Worm (Caenorhabditis elegans) whole organism, L1 larva: Measurements from ENCODE around the gene mthf-1.

Experiments used
- C04F5.9 ChIP-seq: sonication (generic microtip); optimal IDR thresholded peaks from 2 replicates; lab custom pipeline; 2016; ENCODE audit warnings: missing genetic modification characterization, missing compliant biosample characterization
- C16A3.4 ChIP-seq: fragments of 150-350 bp; optimal IDR thresholded peaks from 2 replicates; lab custom pipeline; 2014; ENCODE audit warnings: missing biosample characterization, missing genetic modification characterization
- F16B12.6 ChIP-seq: fragments of 150-350 bp; optimal IDR thresholded peaks from 2 replicates; lab custom pipeline; 2014; ENCODE audit warnings: missing biosample characterization, missing genetic modification characterization
- Y116A8C.19 ChIP-seq: sonication (generic microtip); optimal IDR thresholded peaks from 2 replicates; lab custom pipeline; 2016; ENCODE audit warnings: missing compliant biosample characterization, missing genetic modification characterization, borderline replicate concordance
- aha-1 ChIP-seq: fragments of 150-350 bp; optimal IDR thresholded peaks from 2 replicates; lab custom pipeline; 2014; ENCODE audit warnings: missing biosample characterization, missing genetic modification characterization
- alr-1 ChIP-seq: fragments of 200-800 bp; sonication (Bioruptor generic); optimal IDR thresholded peaks from 2 replicates; lab custom pipeline; 2018; ENCODE audit warnings: borderline replicate concordance, mild to moderate bottlenecking, missing genetic modification characterization, missing compliant biosample characterization
- aly-2 ChIP-seq: fragments of 150-350 bp; optimal IDR thresholded peaks from 2 replicates; lab custom pipeline; 2014; ENCODE audit warnings: missing biosample characterization, missing genetic modification characterization
- ama-1 ChIP-seq: fragments of 150-350 bp; optimal IDR thresholded peaks from 2 replicates; lab custom pipeline; 2014
- blmp-1 ChIP-seq: fragments of 150-350 bp; optimal IDR thresholded peaks from 2 replicates; lab custom pipeline; 2014; ENCODE audit warnings: missing biosample characterization, missing genetic modification characterization
- ceh-63 ChIP-seq: fragments of 200-800 bp; sonication (Bioruptor generic); optimal IDR thresholded peaks from 2 replicates; lab custom pipeline; 2018; ENCODE audit warnings: mild to moderate bottlenecking, missing genetic modification characterization, missing compliant biosample characterization
- ceh-8 ChIP-seq: fragments of 200-800 bp; sonication (Bioruptor generic); optimal IDR thresholded peaks from 2 replicates; lab custom pipeline; 2018; ENCODE audit warnings: mild to moderate bottlenecking, missing genetic modification characterization, moderate library complexity, missing compliant biosample characterization
- ceh-82 ChIP-seq, 3 experiments: fragments of 150-350 bp in 1 of 3; sonication (generic microtip) in 2 of 3; optimal IDR thresholded peaks; 2 replicates each; lab custom pipeline; 2014 to 2017; ENCODE audit warnings: missing biosample characterization in 3 of 3, missing genetic modification characterization in 3 of 3
- ceh-88 ChIP-seq: fragments of 200-800 bp; sonication (Bioruptor generic); IDR thresholded peaks from 2 replicates; pipeline ENCODE4 v1.3.6; 2022; ENCODE audit warnings: missing genetic modification characterization, missing compliant biosample characterization
- efl-1 ChIP-seq, 4 experiments: fragments of 150-350 bp; optimal IDR thresholded peaks in 3 of 4; peaks in 1 of 4; 1 replicate in 1 of 4; 2 replicates in 3 of 4; lab custom pipeline; 2014; ENCODE audit warnings: missing biosample characterization in 2 of 4, missing genetic modification characterization in 2 of 4, missing genetic modification reagents in 2 of 4
- elt-3 ChIP-seq, 6 experiments: fragments of 150-350 bp in 1 of 6; sonication (generic microtip); optimal IDR thresholded peaks; 2 replicates each; lab custom pipeline; 2017 to 2018; ENCODE audit warnings: missing biosample characterization in 6 of 6, missing genetic modification characterization in 6 of 6, inconsistent platforms in 1 of 6
- ets-5 ChIP-seq: fragments of 200-800 bp; sonication (Bioruptor generic); IDR thresholded peaks from 2 replicates; pipeline ENCODE4 v1.3.6; 2022; ENCODE audit warnings: missing genetic modification characterization, missing compliant biosample characterization
- fkh-10 ChIP-seq: sonication (generic microtip); optimal IDR thresholded peaks from 2 replicates; lab custom pipeline; 2017; ENCODE audit warnings: missing biosample characterization, missing genetic modification reagents, missing genetic modification characterization
- fkh-8 ChIP-seq: sonication (generic microtip); optimal IDR thresholded peaks from 2 replicates; lab custom pipeline; 2016; ENCODE audit warnings: mild to moderate bottlenecking, missing genetic modification characterization, missing compliant biosample characterization
- fos-1 ChIP-seq: fragments of 150-350 bp; optimal IDR thresholded peaks from 2 replicates; lab custom pipeline; 2014; ENCODE audit warnings: missing biosample characterization, missing genetic modification characterization
- grh-1 ChIP-seq: fragments of 200-800 bp; sonication (Bioruptor generic); IDR thresholded peaks from 2 replicates; pipeline ENCODE4 v1.3.6; 2022; ENCODE audit warnings: missing genetic modification reagents, missing genetic modification characterization, missing compliant biosample characterization
- hlh-17 ChIP-seq: fragments of 200-800 bp; sonication (Bioruptor generic); optimal IDR thresholded peaks from 2 replicates; lab custom pipeline; 2018; ENCODE audit warnings: missing genetic modification characterization, mild to moderate bottlenecking, missing compliant biosample characterization, moderate library complexity, borderline replicate concordance
- hlh-4 ChIP-seq: sonication (generic microtip); optimal IDR thresholded peaks from 2 replicates; lab custom pipeline; 2016; ENCODE audit warnings: mild to moderate bottlenecking, missing genetic modification characterization, missing compliant biosample characterization
- irx-1 ChIP-seq: sonication (generic microtip); optimal IDR thresholded peaks from 2 replicates; lab custom pipeline; 2016; ENCODE audit warnings: missing genetic modification characterization, missing compliant biosample characterization
- isw-1 ChIP-seq: fragments of 200-800 bp; sonication (Bioruptor generic); IDR thresholded peaks from 2 replicates; pipeline ENCODE4 v1.3.6; 2022; ENCODE audit warnings: missing genetic modification characterization, missing compliant biosample characterization
- lin-13 ChIP-seq: fragments of 150-350 bp; optimal IDR thresholded peaks from 2 replicates; lab custom pipeline; 2014; ENCODE audit warnings: missing biosample characterization, missing genetic modification reagents, missing genetic modification characterization
- lin-14 ChIP-seq: fragments of 200-800 bp; sonication (Bioruptor generic); optimal IDR thresholded peaks from 2 replicates; lab custom pipeline; 2018; ENCODE audit warnings: mild to moderate bottlenecking, missing genetic modification characterization, moderate library complexity, missing compliant biosample characterization
- lin-35 ChIP-seq, 2 experiments: fragments of 150-350 bp; optimal IDR thresholded peaks; 2 replicates each; lab custom pipeline; 2014; ENCODE audit warnings: missing biosample characterization in 2 of 2, missing genetic modification characterization in 2 of 2, missing genetic modification reagents in 2 of 2
- lin-39 ChIP-seq: fragments of 150-350 bp; optimal IDR thresholded peaks from 2 replicates; lab custom pipeline; 2014; ENCODE audit warnings: missing biosample characterization, missing genetic modification reagents, missing genetic modification characterization
- lsy-2 ChIP-seq, 2 experiments: fragments of 150-350 bp; optimal IDR thresholded peaks; 2 replicates each; lab custom pipeline; 2014; ENCODE audit warnings: missing biosample characterization in 2 of 2, missing genetic modification characterization in 2 of 2
- mab-9 ChIP-seq: fragments of 200-800 bp; sonication (Bioruptor generic); IDR thresholded peaks from 2 replicates; pipeline ENCODE4 v1.3.6; 2022; ENCODE audit warnings: missing genetic modification reagents, missing genetic modification characterization, missing compliant biosample characterization
- mdl-1 ChIP-seq, 2 experiments: fragments of 150-350 bp; optimal IDR thresholded peaks; 2 replicates each; lab custom pipeline; 2014 to 2017; ENCODE audit warnings: missing biosample characterization in 2 of 2, missing genetic modification characterization in 2 of 2, inconsistent platforms in 1 of 2
- mep-1 ChIP-seq: fragments of 150-350 bp; optimal IDR thresholded peaks from 2 replicates; lab custom pipeline; 2014; ENCODE audit warnings: missing biosample characterization, missing genetic modification characterization
- nhr-12 ChIP-seq: sonication (generic microtip); optimal IDR thresholded peaks from 2 replicates; lab custom pipeline; 2017; ENCODE audit warnings: missing biosample characterization, missing genetic modification characterization
- nhr-19 ChIP-seq: fragments of 200-800 bp; sonication (Bioruptor generic); conservative IDR thresholded peaks from 2 replicates; pipeline ENCODE4 v1.3.6; 2022; ENCODE audit warnings: missing genetic modification characterization, missing compliant biosample characterization
- nhr-20 ChIP-seq: sonication (generic microtip); optimal IDR thresholded peaks from 2 replicates; lab custom pipeline; 2016; ENCODE audit warnings: mild to moderate bottlenecking, missing genetic modification characterization, missing compliant biosample characterization
- nhr-47 ChIP-seq: sonication (generic microtip); optimal IDR thresholded peaks from 2 replicates; lab custom pipeline; 2016; ENCODE audit warnings: mild to moderate bottlenecking, missing genetic modification characterization, moderate library complexity, missing compliant biosample characterization
- nhr-71 ChIP-seq: sonication (generic microtip); optimal IDR thresholded peaks from 2 replicates; lab custom pipeline; 2016; ENCODE audit warnings: mild to moderate bottlenecking, missing genetic modification characterization, moderate library complexity, missing compliant biosample characterization
- nhr-76 ChIP-seq: sonication (generic microtip); optimal IDR thresholded peaks from 2 replicates; lab custom pipeline; 2017; ENCODE audit warnings: missing biosample characterization, missing genetic modification characterization
- nhr-77 ChIP-seq: fragments of 150-350 bp; optimal IDR thresholded peaks from 2 replicates; lab custom pipeline; 2014; ENCODE audit warnings: missing biosample characterization, missing genetic modification characterization
- nhr-85 ChIP-seq: sonication (generic microtip); peaks from one replicate; lab custom pipeline; 2016; ENCODE audit warnings: missing genetic modification characterization, inconsistent platforms, missing compliant biosample characterization
- nhr-90 ChIP-seq: sonication (generic microtip); optimal IDR thresholded peaks from 2 replicates; lab custom pipeline; 2016; ENCODE audit warnings: mild to moderate bottlenecking, missing genetic modification characterization, missing compliant biosample characterization; ENCODE audit not compliant: poor library complexity
- pag-3 ChIP-seq: sonication (generic microtip); optimal IDR thresholded peaks from 2 replicates; lab custom pipeline; 2017; ENCODE audit warnings: missing genetic modification characterization, mild to moderate bottlenecking, missing compliant biosample characterization, antibody characterized with exemption, borderline replicate concordance; ENCODE audit not compliant: insufficient read depth
- pax-3 ChIP-seq: fragments of 200-800 bp; sonication (Bioruptor generic); optimal IDR thresholded peaks from 2 replicates; lab custom pipeline; 2018; ENCODE audit warnings: mild to moderate bottlenecking, missing genetic modification characterization, moderate library complexity, missing compliant biosample characterization
- pqm-1 ChIP-seq: sonication (generic microtip); optimal IDR thresholded peaks from 3 replicates; lab custom pipeline; 2017; ENCODE audit warnings: missing biosample characterization, missing genetic modification characterization
- rnt-1 ChIP-seq: sonication (generic microtip); optimal IDR thresholded peaks from 2 replicates; lab custom pipeline; 2016; ENCODE audit warnings: mild to moderate bottlenecking, missing genetic modification characterization, moderate library complexity, missing compliant biosample characterization
- snu-23 ChIP-seq: sonication (generic microtip); optimal IDR thresholded peaks from 2 replicates; lab custom pipeline; 2016; ENCODE audit warnings: missing genetic modification characterization, missing compliant biosample characterization
- tbx-2 ChIP-seq: sonication (generic microtip); optimal IDR thresholded peaks from 2 replicates; lab custom pipeline; 2016; ENCODE audit warnings: missing genetic modification characterization, missing compliant biosample characterization
- tlp-1 ChIP-seq: fragments of 150-350 bp; optimal IDR thresholded peaks from 2 replicates; lab custom pipeline; 2014; ENCODE audit warnings: missing biosample characterization, missing genetic modification characterization
- unc-62 ChIP-seq: fragments of 150-350 bp; optimal IDR thresholded peaks from 2 replicates; lab custom pipeline; 2014; ENCODE audit warnings: missing biosample characterization, missing genetic modification reagents, missing genetic modification characterization
- unc-98 ChIP-seq: fragments of 200-800 bp; sonication (Bioruptor generic); IDR thresholded peaks from 2 replicates; pipeline ENCODE4 v1.3.6; 2022; ENCODE audit warnings: missing genetic modification characterization, missing compliant biosample characterization
- xbp-1 ChIP-seq: sonication (generic microtip); optimal IDR thresholded peaks from 2 replicates; lab custom pipeline; 2016; ENCODE audit warnings: missing genetic modification characterization, missing compliant biosample characterization
- ztf-11 ChIP-seq, 2 experiments: sonication (generic microtip); optimal IDR thresholded peaks; 2 replicates each; lab custom pipeline; 2016 to 2017; ENCODE audit warnings: missing genetic modification characterization in 2 of 2, missing biosample characterization in 1 of 2, missing compliant biosample characterization in 1 of 2
- ztf-4 ChIP-seq: fragments of 150-350 bp; optimal IDR thresholded peaks from 2 replicates; lab custom pipeline; 2014; ENCODE audit warnings: missing biosample characterization, missing genetic modification characterization

mthf-1 gene

ce11 chrII:7806872-7807271 is 29.2 kb upstream of the mthf-1 start:
- peak; percentile 36 for TF ChIP-seq irx-1 (tag; lab: Kevin White, UChicago)
- TF ChIP-seq hlh-4 (tag; lab: Kevin White, UChicago) = no peak
- TF ChIP-seq tlp-1 (tag; lab: Kevin White, UChicago) = no peak
- no peak for TF ChIP-seq nhr-12 (tag; lab: Kevin White, UChicago)
- peak; percentile 74 for TF ChIP-seq nhr-71 (tag; lab: Kevin White, UChicago)
- TF ChIP-seq nhr-76 (tag; lab: Kevin White, UChicago) = no peak
- no peak for TF ChIP-seq ztf-4 (tag; lab: Kevin White, UChicago)
- no peak for TF ChIP-seq isw-1
- TF ChIP-seq nhr-90 (tag; lab: Kevin White, UChicago) = peak; percentile 19
- no peak for TF ChIP-seq nhr-77 (tag; lab: Kevin White, UChicago)
- peak; percentile 31 for TF ChIP-seq nhr-19 (GFP tag; lab: Robert Waterston, UW)
- TF ChIP-seq mep-1 (tag; lab: Kevin White, UChicago) = peak; percentile 21
- TF ChIP-seq ceh-63 (GFP tag; lab: Kevin White, UChicago) = no peak
- TF ChIP-seq nhr-20 = peak; percentile 76
- no peak for TF ChIP-seq aly-2 (tag; lab: Kevin White, UChicago)
- TF ChIP-seq tbx-2 (tag; lab: Kevin White, UChicago) = no peak
- peak; percentile 19 for TF ChIP-seq nhr-47 (tag; lab: Kevin White, UChicago)
- no peak for TF ChIP-seq fkh-8 (tag; lab: Kevin White, UChicago)
- TF ChIP-seq Y116A8C.19 (tag; lab: Kevin White, UChicago) = no peak
- no peak for TF ChIP-seq F16B12.6 (tag; lab: Kevin White, UChicago)
- TF ChIP-seq pqm-1 (tag; lab: Kevin White, UChicago) = no peak
- no peak for TF ChIP-seq fkh-10
- TF ChIP-seq alr-1 = no peak
- no peak for TF ChIP-seq ztf-11 (tag; optimal IDR thresholded peaks at IDR 0.05; lab: Kevin White, UChicago)
- TF ChIP-seq nhr-85 (tag; lab: Kevin White, UChicago) = peak; percentile 98
- peak; percentile 90 for TF ChIP-seq grh-1
- no peak for TF ChIP-seq mdl-1 (tag; optimal IDR thresholded peaks at IDR 0.05; lab: Kevin White, UChicago)
- no peak for TF ChIP-seq rnt-1 (tag; lab: Kevin White, UChicago)
- TF ChIP-seq snu-23 = peak; percentile 52
- TF ChIP-seq xbp-1 (tag; lab: Kevin White, UChicago) = no peak
- no peak for TF ChIP-seq ets-5 (GFP tag; lab: Robert Waterston, UW)
- peak; percentile 77 for TF ChIP-seq lin-14 (GFP tag; lab: Kevin White, UChicago)
- TF ChIP-seq C16A3.4 (tag; lab: Kevin White, UChicago) = no peak
- peak; percentile 57 to 65 for TF ChIP-seq efl-1 (optimal IDR thresholded peaks at IDR 0.05; lab: Kevin White, UChicago)
- peak; percentile 75 to 97 for TF ChIP-seq efl-1 (GFP tag; optimal IDR thresholded peaks at IDR 0.05 in 1 of 2; lab: Kevin White, UChicago)
- peak; percentile 28 for TF ChIP-seq pag-3 (tag; lab: Kevin White, UChicago)
- TF ChIP-seq ceh-8 (GFP tag; lab: Kevin White, UChicago) = no peak
- no peak for TF ChIP-seq ceh-88 (GFP tag; lab: Robert Waterston, UW)
- no peak for TF ChIP-seq ama-1 (lab: Kevin White, UChicago)
- TF ChIP-seq lin-13 (GFP tag; lab: Kevin White, UChicago) = peak; percentile 6
- TF ChIP-seq pax-3 (tag; lab: Kevin White, UChicago) = no peak
- peak; percentile 96 for TF ChIP-seq blmp-1
- TF ChIP-seq hlh-17 (GFP tag; lab: Kevin White, UChicago) = no peak
- TF ChIP-seq lin-39 = no peak
- no peak for TF ChIP-seq fos-1 (tag; lab: Kevin White, UChicago)
- peak; percentile 35 to 91 for TF ChIP-seq lin-35 (GFP tag; optimal IDR thresholded peaks at IDR 0.05; lab: Kevin White, UChicago)
- no peak for TF ChIP-seq aha-1 (tag; lab: Kevin White, UChicago)
- TF ChIP-seq lsy-2 (tag; optimal IDR thresholded peaks at IDR 0.05; lab: Kevin White, UChicago) = peak in 1 of 2 experiments; percentile 16
- TF ChIP-seq unc-98 (GFP tag; lab: Robert Waterston, UW) = no peak
- TF ChIP-seq ceh-82 (tag; optimal IDR thresholded peaks at IDR 0.05; lab: Kevin White, UChicago) = no peak
- TF ChIP-seq unc-62 (GFP tag; lab: Kevin White, UChicago) = no peak
- no peak for TF ChIP-seq C04F5.9
- TF ChIP-seq elt-3 (tag; optimal IDR thresholded peaks at IDR 0.05; lab: Kevin White, UChicago) = peak in 2 of 6 experiments; percentile 23 to 28
- TF ChIP-seq mab-9 (GFP tag; lab: Robert Waterston, UW) = no peak
